Worm (Caenorhabditis elegans) whole organism, L4/young adult: ENCODE data around the gene fbxa-37.

ENCODE experiments used
- W03F9.2 ChIP-seq: fragments of 150-350 bp; optimal IDR thresholded peaks from 2 replicates; lab custom pipeline; 2014; ENCODE audit warnings: missing biosample characterization, missing genetic modification characterization
- him-1 ChIP-seq: sonication (generic microtip); optimal IDR thresholded peaks from 2 replicates; lab custom pipeline; 2016; ENCODE audit warnings: missing genotype, missing genetic modification reagents, missing genetic modification characterization, missing compliant biosample characterization

DNA sequence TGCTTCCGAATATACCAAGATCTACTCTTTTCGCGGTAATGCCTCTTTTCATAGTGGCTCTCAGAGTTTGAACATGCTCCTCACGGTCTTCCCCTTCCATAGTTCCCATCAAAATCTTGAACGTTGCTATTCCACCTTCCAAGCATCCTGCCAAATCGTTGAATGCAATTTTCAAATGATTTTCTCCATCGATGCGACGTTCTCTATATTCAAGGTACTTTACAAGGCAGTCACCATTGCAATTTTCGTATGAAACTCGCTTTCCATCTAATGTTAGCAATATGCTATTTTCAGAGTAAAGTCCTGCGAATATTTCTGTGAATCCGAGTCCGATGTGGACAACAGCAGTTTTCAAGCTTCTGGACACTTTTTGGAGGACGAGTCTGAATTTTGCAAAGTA, 29.5 kb downstream of the fbxa-37 start:
- TF ChIP-seq W03F9.2 (tag; lab: Kevin White, UChicago) (no peak), him-1 (tag; lab: Kevin White, UChicago) (no peak)
